Worm (Caenorhabditis elegans) whole organism, midembryonic: ENCODE results near the gene F44A2.3.
A peak's percentile ranks its signal among the peaks of the same experiment; 100 is the strongest.

Experiments used
- T22C8.4 ChIP-seq: fragments of 200-800 bp; sonication (Bioruptor generic); IDR thresholded peaks from 2 replicates; pipeline ENCODE4 v1.3.6; 2022; ENCODE audit warnings: missing genetic modification characterization, missing compliant biosample characterization
- cog-1 ChIP-seq: sonication (generic microtip); optimal IDR thresholded peaks from 2 replicates; lab custom pipeline; 2016; ENCODE audit warnings: missing genetic modification characterization, missing compliant biosample characterization
- flt-1 ChIP-seq: fragments of 200-800 bp; sonication (Bioruptor generic); IDR thresholded peaks from 2 replicates; pipeline ENCODE4 v1.3.6; 2022; ENCODE audit warnings: missing genetic modification characterization, missing compliant biosample characterization
- klf-2 ChIP-seq: fragments of 200-800 bp; sonication (Bioruptor generic); conservative IDR thresholded peaks from 2 replicates; pipeline ENCODE4 v1.3.6; 2022; ENCODE audit warnings: missing genetic modification reagents, missing genetic modification characterization, missing compliant biosample characterization
- med-1 ChIP-seq: sonication (generic microtip); optimal IDR thresholded peaks from 2 replicates; lab custom pipeline; 2017; ENCODE audit warnings: missing genetic modification characterization, mild to moderate bottlenecking, missing compliant biosample characterization, antibody characterized with exemption, missing genetic modification reagents; ENCODE audit not compliant: insufficient read depth
- ref-1 ChIP-seq: fragments of 200-800 bp; sonication (Bioruptor generic); conservative IDR thresholded peaks from 2 replicates; pipeline ENCODE4 v1.3.6; 2022; ENCODE audit warnings: missing genetic modification reagents, missing genetic modification characterization, missing compliant biosample characterization
- tab-1 ChIP-seq: fragments of 200-800 bp; sonication (Bioruptor generic); IDR thresholded peaks from 2 replicates; pipeline ENCODE4 v1.3.6; 2022; ENCODE audit warnings: missing genetic modification characterization, missing compliant biosample characterization
- ztf-23 ChIP-seq: fragments of 200-800 bp; sonication (Bioruptor generic); IDR thresholded peaks from 2 replicates; pipeline ENCODE4 v1.3.6; 2022; ENCODE audit warnings: missing genetic modification reagents, missing genetic modification characterization, missing compliant biosample characterization
- ztf-29 ChIP-seq: fragments of 200-800 bp; sonication (Bioruptor generic); IDR thresholded peaks from 2 replicates; pipeline ENCODE4 v1.3.6; 2022; ENCODE audit warnings: missing genetic modification reagents, missing genetic modification characterization, missing compliant biosample characterization

F44A2.3 gene

DNA sequence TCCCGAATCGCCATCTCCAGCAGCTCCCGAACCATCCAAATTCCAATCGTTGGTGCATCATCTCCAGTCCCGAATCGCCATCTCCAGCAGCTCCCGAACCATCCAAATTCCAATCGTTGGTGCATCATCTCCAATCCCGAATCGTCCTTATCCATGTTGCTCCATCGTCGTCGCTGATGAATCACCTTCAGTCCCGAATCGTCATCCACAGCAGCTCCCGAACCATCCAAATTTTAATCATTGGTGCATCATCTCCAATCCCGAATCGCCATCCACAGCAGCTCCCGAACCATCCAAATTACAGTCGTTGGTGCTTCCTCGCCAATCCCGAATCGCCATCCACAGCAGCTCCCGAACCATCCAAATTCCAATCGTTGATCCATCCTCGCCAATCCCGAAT, 34.1 kb downstream of the F44A2.3 start:
- TF ChIP-seq ztf-23 (GFP tag; lab: Robert Waterston, UW), result 0 out of 2 replicates have a peak, but pooled peaks have one; percentile 8
- TF ChIP-seq klf-2 (GFP tag; lab: Robert Waterston, UW), result 0 out of 2 replicates have a peak, but pooled peaks have one; percentile 15

DNA sequence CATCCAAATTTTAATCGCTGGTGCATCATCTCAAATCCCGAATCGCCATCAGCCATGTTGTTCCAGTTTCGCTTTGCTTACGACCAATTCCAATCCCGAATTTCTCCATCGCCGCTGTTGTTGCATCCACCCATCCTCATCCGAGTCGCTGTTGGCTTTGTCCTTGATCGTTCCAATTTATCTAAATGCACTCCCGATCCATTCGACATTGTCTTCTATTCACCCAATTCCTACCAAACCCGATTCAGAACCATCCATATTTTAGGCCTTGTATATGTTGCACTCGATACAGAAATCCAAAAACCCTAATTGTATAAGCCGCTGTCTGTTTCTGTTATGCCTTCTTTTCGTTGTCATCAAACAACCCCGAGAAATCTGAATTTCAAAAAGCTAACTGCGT, 35.1 kb downstream of the F44A2.3 start:
- TF ChIP-seq ztf-29 (GFP tag; lab: Robert Waterston, UW), result no peak
- no peak for TF ChIP-seq cog-1
- TF ChIP-seq flt-1 (GFP tag; lab: Robert Waterston, UW), result no peak
- no peak for TF ChIP-seq klf-2 (GFP tag; lab: Robert Waterston, UW)
- no peak for TF ChIP-seq ref-1 (GFP tag; lab: Robert Waterston, UW)
- TF ChIP-seq tab-1 (GFP tag; lab: Robert Waterston, UW), result 0 out of 2 replicates have a peak, but pooled peaks have one; percentile 8

ce11 chrV:9341814-9342213, 36.6 kb downstream of the F44A2.3 start:
- peak; percentile 62; the same call in 1 of the 2 replicates for TF ChIP-seq flt-1 (GFP tag; lab: Robert Waterston, UW)
- TF ChIP-seq klf-2 (GFP tag; lab: Robert Waterston, UW), result 0 out of 2 replicates have a peak, but pooled peaks have one; percentile 50
- TF ChIP-seq ztf-23 (GFP tag; lab: Robert Waterston, UW), result peak; percentile 49

DNA sequence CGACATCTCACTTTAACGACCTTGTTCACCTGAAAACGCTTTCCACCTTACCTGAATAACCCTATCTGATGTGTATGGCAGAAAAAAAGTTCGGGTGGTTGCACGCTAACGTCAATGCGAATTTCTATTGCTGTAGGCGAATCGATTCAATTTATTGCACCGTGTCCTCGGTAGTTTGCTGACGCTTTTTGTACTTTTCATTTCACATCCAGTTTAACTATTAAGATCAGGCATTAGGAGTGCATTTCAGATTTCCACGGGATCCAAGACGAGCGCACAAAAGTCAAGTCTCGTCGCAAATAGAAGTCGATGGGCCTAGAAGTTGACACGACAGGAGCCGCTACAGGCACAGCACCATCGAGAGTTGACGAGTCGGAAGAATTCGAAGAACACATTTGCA, 37.1 kb downstream of the F44A2.3 start:
- TF ChIP-seq T22C8.4 (peak; percentile 28; the same call in 1 of the 2 replicates), flt-1 (GFP tag; lab: Robert Waterston, UW) (peak; percentile 78; the same call in 1 of the 2 replicates), klf-2 (GFP tag; lab: Robert Waterston, UW) (0 out of 2 replicates have a peak, but pooled peaks have one; percentile 49), ztf-23 (GFP tag; lab: Robert Waterston, UW) (0 out of 2 replicates have a peak, but pooled peaks have one; percentile 6)

DNA sequence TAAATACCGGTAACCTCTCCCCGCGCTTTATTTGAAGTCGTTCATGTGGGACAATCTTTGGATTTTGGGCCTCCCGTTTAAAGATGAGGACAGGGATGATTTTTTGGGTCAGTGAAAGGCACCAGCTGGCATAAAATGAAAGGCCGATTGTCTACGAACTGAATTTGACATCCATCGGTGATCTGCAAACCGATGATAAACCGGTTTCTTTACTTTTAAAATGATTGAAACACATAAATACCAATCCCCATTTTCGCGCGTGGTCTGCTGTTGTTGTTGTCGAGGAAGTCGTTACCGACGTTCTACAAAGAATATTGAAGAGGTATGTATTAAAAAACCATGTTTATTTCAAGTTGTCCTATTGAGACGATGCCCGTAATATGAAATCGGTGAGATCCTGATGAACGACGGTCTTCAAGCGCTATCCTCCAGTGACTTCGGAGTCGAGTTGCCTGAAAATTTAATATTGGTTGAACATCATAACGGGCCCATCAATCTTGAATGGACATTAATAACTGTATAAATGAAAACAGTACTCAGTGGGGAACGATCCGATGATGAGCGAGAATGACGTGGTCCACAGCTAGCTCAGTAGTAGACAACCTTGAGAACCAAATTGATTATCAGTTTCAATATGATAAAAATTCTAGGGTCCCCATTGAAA, 37.9 kb downstream of the F44A2.3 start:
- TF ChIP-seq ref-1 (GFP tag; lab: Robert Waterston, UW) (no peak), med-1 (no peak), tab-1 (GFP tag; lab: Robert Waterston, UW) (0 out of 2 replicates have a peak, but pooled peaks have one; percentile 4), ztf-29 (GFP tag; lab: Robert Waterston, UW) (no peak), T22C8.4 (0 out of 2 replicates have a peak, but pooled peaks have one; percentile 11), cog-1 (no peak), flt-1 (GFP tag; lab: Robert Waterston, UW) (no peak; the same call in 1 of the 2 replicates), ztf-23 (GFP tag; lab: Robert Waterston, UW) (0 out of 2 replicates have a peak, but pooled peaks have one; percentile 45), klf-2 (GFP tag; lab: Robert Waterston, UW) (no peak)

DNA sequence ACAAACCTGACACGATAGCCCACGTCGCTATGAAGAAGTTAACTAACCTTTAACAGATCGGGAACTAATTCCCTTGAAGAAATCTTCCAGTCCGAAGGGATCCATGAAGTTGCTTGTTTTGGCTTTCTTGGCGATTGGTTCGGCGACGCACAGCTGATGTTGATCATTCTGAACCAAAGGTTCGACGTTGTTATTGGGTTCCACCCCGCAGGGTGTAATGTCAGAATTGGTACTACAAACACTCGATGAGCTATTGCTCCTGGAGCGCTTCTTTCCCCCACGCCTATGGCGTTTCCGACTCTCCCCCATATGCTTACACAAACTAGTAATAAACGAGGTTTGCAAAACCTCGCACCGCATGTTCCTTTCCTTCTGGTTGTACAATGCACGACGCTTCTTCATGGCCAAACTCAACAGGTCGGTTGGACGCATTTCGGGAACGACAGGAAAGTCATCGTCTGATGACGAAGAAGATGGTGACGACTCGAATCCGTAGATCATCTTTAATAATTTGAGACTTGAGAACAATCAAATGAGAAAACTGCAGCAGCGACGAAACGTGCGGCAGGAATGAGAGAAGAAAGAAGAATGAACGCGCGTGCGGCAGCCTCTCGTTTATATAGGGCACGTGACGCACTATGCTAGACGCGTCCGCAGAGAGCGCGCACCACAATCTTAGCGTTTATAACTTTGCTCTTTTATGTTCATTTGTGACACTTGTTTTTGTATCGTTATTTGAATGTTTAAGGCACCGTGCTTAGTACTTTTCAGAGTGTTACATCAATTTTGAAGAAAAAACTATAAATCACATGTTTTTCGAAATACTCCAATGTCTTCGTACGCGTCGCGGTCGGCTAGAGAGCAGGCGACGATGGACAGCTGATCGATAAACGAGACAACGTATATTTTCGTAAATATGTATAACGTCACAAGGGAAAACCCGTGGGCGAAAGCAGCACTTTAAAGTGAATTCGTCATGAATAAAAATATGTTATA, 38.7 kb downstream of the F44A2.3 start, which contains the start of gene tos-1:
Gene tos-1, minus strand, starts transcription at position 575 of the 996 bp plus-strand sequence.
- TF ChIP-seq ref-1 (GFP tag; lab: Robert Waterston, UW) (peak; percentile 86; the same call in 1 of the 2 replicates), T22C8.4 (0 out of 2 replicates have a peak, but pooled peaks have one; percentile 15), cog-1 (peak; percentile 100), klf-2 (GFP tag; lab: Robert Waterston, UW) (0 out of 2 replicates have a peak, but pooled peaks have one; percentile 14), ztf-23 (GFP tag; lab: Robert Waterston, UW) (peak; percentile 87), ztf-29 (GFP tag; lab: Robert Waterston, UW) (peak; percentile 77), flt-1 (GFP tag; lab: Robert Waterston, UW) (peak; percentile 90), tab-1 (GFP tag; lab: Robert Waterston, UW) (no peak; the same call in 1 of the 2 replicates), med-1 (no peak)

ce11 chrV:9346804-9347203, 41.6 kb downstream of the F44A2.3 start, which contains the start of the genes K07B1.7 and try-5:
K07B1.7 (minus strand) TSS chrV:9346962.
try-5 (plus strand) TSS chrV:9347044.
- TF ChIP-seq T22C8.4 (peak; percentile 91), ztf-29 (GFP tag; lab: Robert Waterston, UW) (no peak), flt-1 (GFP tag; lab: Robert Waterston, UW) (no peak), cog-1 (no peak), ref-1 (GFP tag; lab: Robert Waterston, UW) (no peak)

- TF ChIP-seq ztf-23 (GFP tag; lab: Robert Waterston, UW), result no peak
- no peak for TF ChIP-seq klf-2 (GFP tag; lab: Robert Waterston, UW)
- TF ChIP-seq cog-1, result no peak
- no peak for TF ChIP-seq med-1
- TF ChIP-seq ztf-29 (GFP tag; lab: Robert Waterston, UW), result no peak
- TF ChIP-seq ref-1 (GFP tag; lab: Robert Waterston, UW), result no peak
- no peak for TF ChIP-seq flt-1 (GFP tag; lab: Robert Waterston, UW)
- TF ChIP-seq tab-1 (GFP tag; lab: Robert Waterston, UW), result no peak
- TF ChIP-seq T22C8.4, result no peak
These were observed 44.5 kb downstream of the F44A2.3 start, which contains the start of gene srx-47 for ce11 chrV:9349687-9350086. srx-47 (plus strand) TSS chrV:9349987.

- TF ChIP-seq ztf-29 (GFP tag; lab: Robert Waterston, UW), result no peak
- no peak for TF ChIP-seq cog-1
- no peak for TF ChIP-seq tab-1 (GFP tag; lab: Robert Waterston, UW)
- TF ChIP-seq T22C8.4, result no peak
These were observed 47.7 kb downstream of the F44A2.3 start, which contains the start of gene srx-46 for ce11 chrV:9352947-9353346. srx-46 (plus strand) TSS chrV:9353247.
